Worm (Caenorhabditis elegans) whole organism, L3 larva: Measurements from ENCODE around the gene C10G8.8.

Experiments used
- elt-3 ChIP-seq, 3 experiments: fragments of 150-350 bp in 1 of 3; sonication (generic microtip) in 2 of 3; optimal IDR thresholded peaks; 2 replicates in 2 of 3; 4 replicates in 1 of 3; lab custom pipeline; 2014 to 2017; ENCODE audit warnings: missing biosample characterization in 3 of 3, missing genetic modification characterization in 3 of 3
- nhr-25 ChIP-seq: sonication (generic microtip); optimal IDR thresholded peaks from 2 replicates; lab custom pipeline; 2017; ENCODE audit warnings: missing biosample characterization, missing genetic modification characterization
- pha-4 ChIP-seq: fragments of 150-350 bp; optimal IDR thresholded peaks from 2 replicates; lab custom pipeline; 2014; ENCODE audit warnings: missing biosample characterization, missing genetic modification reagents, missing genetic modification characterization
- ztf-11 ChIP-seq: fragments of 150-350 bp; optimal IDR thresholded peaks from 2 replicates; lab custom pipeline; 2014; ENCODE audit warnings: missing biosample characterization, missing genetic modification characterization
- ztf-4 ChIP-seq: fragments of 150-350 bp; optimal IDR thresholded peaks from 2 replicates; lab custom pipeline; 2014; ENCODE audit warnings: missing biosample characterization, missing genetic modification characterization

DNA sequence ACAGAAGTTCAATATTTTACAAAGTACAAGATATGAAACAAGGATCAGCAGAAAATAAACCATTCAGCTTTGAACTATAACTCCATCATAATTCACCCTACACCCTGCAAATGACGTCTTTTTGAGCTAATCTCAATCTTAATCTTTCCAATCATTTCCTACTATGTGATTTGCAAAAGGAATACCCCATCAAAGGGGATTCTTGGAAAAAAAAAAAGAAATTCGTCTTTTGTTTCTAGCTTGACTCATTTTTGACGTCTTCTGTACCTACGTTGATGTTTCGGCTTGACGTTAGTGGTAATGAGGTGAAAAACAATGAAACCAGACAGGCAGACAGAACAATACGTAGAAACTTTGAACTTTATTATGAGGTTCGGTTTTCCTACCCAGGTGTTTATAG, 34.0 kb upstream of the C10G8.8 start:
- TF ChIP-seq pha-4 (tag; lab: Kevin White, UChicago): no peak
- no peak for TF ChIP-seq nhr-25
- no peak for TF ChIP-seq ztf-4 (tag; lab: Kevin White, UChicago)
- no peak for TF ChIP-seq ztf-11 (tag; lab: Kevin White, UChicago)
- no peak for TF ChIP-seq elt-3 (tag; optimal IDR thresholded peaks at IDR 0.05; lab: Kevin White, UChicago)
